Fruit fly (Drosophila melanogaster) Kc167 (cell line): Measurements from ENCODE around the gene stv.

Experiments used
- h ChIP-seq: fragments of >200 bp; optimal IDR thresholded peaks from 3 replicates; lab custom pipeline; 2018; ENCODE audit warnings: missing external identifiers
- psq ChIP-seq: fragments of >200 bp; optimal IDR thresholded peaks from 2 replicates; lab custom pipeline; 2017; ENCODE audit warnings: missing external identifiers

dm6 chr3L:13478339-13479203 lies 1.2 kb downstream of the stv start:
- TF ChIP-seq h (lab: Kevin White, UChicago) = no peak
- TF ChIP-seq psq (lab: Kevin White, UChicago) = no peak
